Fruit fly (Drosophila melanogaster): ENCODE data around the gene Gr93a.

DNA sequence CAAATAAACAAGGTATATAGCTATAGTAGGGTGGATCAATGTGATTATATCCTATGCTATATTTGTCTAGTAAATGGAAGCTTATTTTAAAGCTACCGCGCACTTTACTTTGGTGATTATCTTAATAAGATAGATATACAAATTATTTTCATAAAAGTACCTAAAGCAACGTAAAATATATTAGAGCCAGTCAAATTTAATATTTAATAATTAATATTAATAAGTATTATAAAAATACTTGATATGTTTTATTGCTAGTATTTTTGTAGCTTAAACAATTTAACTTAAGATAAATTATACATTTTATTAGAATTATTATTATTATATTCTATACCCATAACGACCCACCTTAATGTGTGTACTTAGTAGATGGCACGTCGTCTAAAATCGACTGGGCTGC, 7.3 kb downstream of the Gr93a start:
- TF ChIP-seq sage (GFP tag; optimal IDR thresholded peaks at IDR 0.05) (no peak), Dfd (GFP tag; optimal IDR thresholded peaks at IDR 0.05) (no peak), dmrt93B (GFP tag; optimal IDR thresholded peaks at IDR 0.05) (no peak), psq (GFP tag; optimal IDR thresholded peaks at IDR 0.05) (peak; percentile 4), h (GFP tag; optimal IDR thresholded peaks at IDR 0.05) (no peak), Hr78 (GFP tag; optimal IDR thresholded peaks at IDR 0.05) (no peak), CrebA (GFP tag; optimal IDR thresholded peaks at IDR 0.05; ENCODE audit: borderline replicate concordance) (no peak), tai (GFP tag; optimal IDR thresholded peaks at IDR 0.05) (no peak), pan (optimal IDR thresholded peaks at IDR 0.05) (no peak), HLH106 (tag; optimal IDR thresholded peaks at IDR 0.05) (peak; percentile 64)
